Worm (Caenorhabditis elegans) whole organism, early embryonic: ENCODE measurements around the gene ncl-1.

Experiments used
- B0310.2 ChIP-seq: sonication (generic microtip); optimal IDR thresholded peaks from 2 replicates; lab custom pipeline; 2016; ENCODE audit warnings: mild to moderate bottlenecking, missing genetic modification characterization, missing compliant biosample characterization
- F13C5.2 ChIP-seq: sonication (generic microtip); optimal IDR thresholded peaks from 2 replicates; lab custom pipeline; 2017; ENCODE audit warnings: mild to moderate bottlenecking, missing genetic modification characterization, inconsistent platforms, missing compliant biosample characterization
- aly-1 ChIP-seq: sonication (generic microtip); optimal IDR thresholded peaks from 2 replicates; lab custom pipeline; 2016; ENCODE audit warnings: missing genetic modification characterization, missing compliant biosample characterization
- ama-1 ChIP-seq: fragments of 150-350 bp; optimal IDR thresholded peaks from 2 replicates; lab custom pipeline; 2014
- ceh-13 ChIP-seq: fragments of 200-800 bp; sonication (Bioruptor generic); optimal IDR thresholded peaks from 2 replicates; lab custom pipeline; 2018; ENCODE audit warnings: mild to moderate bottlenecking, missing genetic modification characterization, missing compliant biosample characterization
- ceh-36 ChIP-seq: sonication (generic microtip); optimal IDR thresholded peaks from 2 replicates; lab custom pipeline; 2016; ENCODE audit warnings: missing genetic modification characterization, inconsistent platforms, missing compliant biosample characterization
- ets-7 ChIP-seq: sonication (generic microtip); optimal IDR thresholded peaks from 2 replicates; lab custom pipeline; 2016; ENCODE audit warnings: missing genotype, missing genetic modification characterization, missing compliant biosample characterization
- flt-1 ChIP-seq: fragments of 200-800 bp; sonication (Bioruptor generic); IDR thresholded peaks from 2 replicates; pipeline ENCODE4 v1.3.6; 2022; ENCODE audit warnings: missing genetic modification characterization, missing compliant biosample characterization
- hmbx-1 ChIP-seq: sonication (generic microtip); optimal IDR thresholded peaks from 2 replicates; lab custom pipeline; 2016; ENCODE audit warnings: mild to moderate bottlenecking, missing genetic modification characterization, missing compliant biosample characterization
- hmg-4 ChIP-seq: fragments of 200-800 bp; sonication (Bioruptor generic); optimal IDR thresholded peaks from 2 replicates; lab custom pipeline; 2018; ENCODE audit warnings: mild to moderate bottlenecking, missing genetic modification characterization, missing compliant biosample characterization
- hnd-1 ChIP-seq: sonication (generic microtip); optimal IDR thresholded peaks from 2 replicates; lab custom pipeline; 2016; ENCODE audit warnings: missing genetic modification characterization, missing compliant biosample characterization
- pes-1 ChIP-seq: fragments of 200-800 bp; sonication (Bioruptor generic); IDR thresholded peaks from 2 replicates; pipeline ENCODE4 v1.3.6; 2022; ENCODE audit warnings: missing genetic modification reagents, missing genetic modification characterization, missing compliant biosample characterization
- scrt-1 ChIP-seq: fragments of 200-800 bp; sonication (Bioruptor generic); IDR thresholded peaks from 2 replicates; pipeline ENCODE4 v1.3.6; 2022; ENCODE audit warnings: missing genetic modification characterization, missing compliant biosample characterization
- sea-1 ChIP-seq: fragments of 200-800 bp; sonication (Bioruptor generic); conservative IDR thresholded peaks from 2 replicates; pipeline ENCODE4 v1.3.6; 2022; ENCODE audit warnings: missing genetic modification characterization, missing compliant biosample characterization
- tbx-11 ChIP-seq: fragments of 200-800 bp; sonication (Bioruptor generic); IDR thresholded peaks from 2 replicates; pipeline ENCODE4 v1.3.6; 2022; ENCODE audit warnings: missing genetic modification characterization, missing compliant biosample characterization
- tbx-37 ChIP-seq: fragments of 200-800 bp; sonication (Bioruptor generic); conservative IDR thresholded peaks from 2 replicates; pipeline ENCODE4 v1.3.6; 2022; ENCODE audit warnings: missing genetic modification reagents, missing genetic modification characterization, missing compliant biosample characterization
- tra-4 ChIP-seq: sonication (generic microtip); optimal IDR thresholded peaks from 2 replicates; lab custom pipeline; 2017; ENCODE audit warnings: missing genetic modification characterization, missing compliant biosample characterization

The ncl-1 gene

ce11 chrIII:7754348-7754747 lies 34.8 kb downstream of the ncl-1 start, which contains the start of gene cdh-3:
Gene cdh-3, minus strand, starts transcription at chrIII:7754448.
- TF ChIP-seq tbx-37 (GFP tag; lab: Robert Waterston, UW) (no peak), hnd-1 (no peak), ceh-13 (GFP tag; lab: Kevin White, UChicago) (no peak), flt-1 (GFP tag; lab: Robert Waterston, UW) (no peak), tbx-11 (no peak), F13C5.2 (tag; lab: Kevin White, UChicago) (no peak), pes-1 (GFP tag; lab: Robert Waterston, UW) (no peak), aly-1 (tag; lab: Kevin White, UChicago) (no peak), B0310.2 (tag; lab: Kevin White, UChicago) (no peak), tra-4 (tag; lab: Kevin White, UChicago) (no peak), ets-7 (tag; lab: Kevin White, UChicago) (no peak), ceh-36 (tag; lab: Kevin White, UChicago) (no peak), sea-1 (no peak), hmg-4 (GFP tag; lab: Kevin White, UChicago) (no peak)

- TF ChIP-seq pes-1 (GFP tag; lab: Robert Waterston, UW) (no peak), tbx-37 (GFP tag; lab: Robert Waterston, UW) (no peak), tra-4 (tag; lab: Kevin White, UChicago) (no peak), ceh-36 (tag; lab: Kevin White, UChicago) (no peak)
Observed at ce11 chrIII:7758562-7758961, 39.0 kb downstream of the ncl-1 start, which contains the start of gene pcp-1. Gene pcp-1, plus strand, starts transcription at chrIII:7758903.

- TF ChIP-seq flt-1 (GFP tag; lab: Robert Waterston, UW), result no peak
- TF ChIP-seq pes-1 (GFP tag; lab: Robert Waterston, UW), result no peak
- TF ChIP-seq ceh-13 (GFP tag; lab: Kevin White, UChicago), result no peak
- no peak for TF ChIP-seq hmg-4 (GFP tag; lab: Kevin White, UChicago)
- no peak for TF ChIP-seq ama-1
- TF ChIP-seq sea-1, result no peak
- TF ChIP-seq hnd-1, result no peak
- no peak for TF ChIP-seq hmbx-1 (tag; lab: Kevin White, UChicago)
- no peak for TF ChIP-seq tbx-11
- TF ChIP-seq aly-1 (tag; lab: Kevin White, UChicago), result no peak
- TF ChIP-seq B0310.2 (tag; lab: Kevin White, UChicago), result no peak
- TF ChIP-seq tra-4 (tag; lab: Kevin White, UChicago), result no peak
- TF ChIP-seq scrt-1, result no peak
- TF ChIP-seq tbx-37 (GFP tag; lab: Robert Waterston, UW), result no peak
- TF ChIP-seq ceh-36 (tag; lab: Kevin White, UChicago), result no peak
- TF ChIP-seq ets-7 (tag; lab: Kevin White, UChicago), result no peak
- no peak for TF ChIP-seq F13C5.2 (tag; lab: Kevin White, UChicago)
Observed at ce11 chrIII:7762250-7762649, 42.7 kb downstream of the ncl-1 start.

ce11 chrIII:7763503-7763902 lies 44.0 kb downstream of the ncl-1 start, which contains the start of gene mtx-2:
Gene mtx-2, minus strand, starts transcription at chrIII:7763603.
- TF ChIP-seq flt-1 (GFP tag; lab: Robert Waterston, UW) (no peak), ceh-13 (GFP tag; lab: Kevin White, UChicago) (no peak), tbx-11 (no peak), tra-4 (tag; lab: Kevin White, UChicago) (no peak), ceh-36 (tag; lab: Kevin White, UChicago) (no peak), hnd-1 (no peak), B0310.2 (tag; lab: Kevin White, UChicago) (no peak), scrt-1 (no peak), sea-1 (no peak), pes-1 (GFP tag; lab: Robert Waterston, UW) (no peak), tbx-37 (GFP tag; lab: Robert Waterston, UW) (no peak), hmbx-1 (tag; lab: Kevin White, UChicago) (no peak), ets-7 (tag; lab: Kevin White, UChicago) (no peak), hmg-4 (GFP tag; lab: Kevin White, UChicago) (no peak), ama-1 (no peak)

ce11 chrIII:7765974-7766373 lies 46.4 kb downstream of the ncl-1 start, which contains the start of gene ZK686.2:
Gene ZK686.2, minus strand, starts transcription at chrIII:7766052.
- TF ChIP-seq flt-1 (GFP tag; lab: Robert Waterston, UW), result no peak
- no peak for TF ChIP-seq B0310.2 (tag; lab: Kevin White, UChicago)
- TF ChIP-seq hmbx-1 (tag; lab: Kevin White, UChicago), result no peak
- TF ChIP-seq tbx-37 (GFP tag; lab: Robert Waterston, UW), result no peak
- TF ChIP-seq pes-1 (GFP tag; lab: Robert Waterston, UW), result no peak
- no peak for TF ChIP-seq F13C5.2 (tag; lab: Kevin White, UChicago)
- no peak for TF ChIP-seq tbx-11
- TF ChIP-seq scrt-1, result no peak
- no peak for TF ChIP-seq hnd-1
- no peak for TF ChIP-seq tra-4 (tag; lab: Kevin White, UChicago)
- TF ChIP-seq ets-7 (tag; lab: Kevin White, UChicago), result no peak
- TF ChIP-seq hmg-4 (GFP tag; lab: Kevin White, UChicago), result no peak
- no peak for TF ChIP-seq ceh-13 (GFP tag; lab: Kevin White, UChicago)

ce11 chrIII:7767415-7767814 lies 47.9 kb downstream of the ncl-1 start, which contains the start of gene ZK686.5:
Gene ZK686.5, minus strand, starts transcription at chrIII:7767515.
- TF ChIP-seq pes-1 (GFP tag; lab: Robert Waterston, UW) (no peak), scrt-1 (no peak), ceh-13 (GFP tag; lab: Kevin White, UChicago) (no peak), tra-4 (tag; lab: Kevin White, UChicago) (no peak), tbx-37 (GFP tag; lab: Robert Waterston, UW) (no peak), sea-1 (no peak), F13C5.2 (tag; lab: Kevin White, UChicago) (no peak), ama-1 (no peak), flt-1 (GFP tag; lab: Robert Waterston, UW) (no peak), ceh-36 (tag; lab: Kevin White, UChicago) (no peak), hmbx-1 (tag; lab: Kevin White, UChicago) (no peak), ets-7 (tag; lab: Kevin White, UChicago) (no peak), tbx-11 (no peak), B0310.2 (tag; lab: Kevin White, UChicago) (no peak), hnd-1 (no peak), aly-1 (tag; lab: Kevin White, UChicago) (no peak), hmg-4 (GFP tag; lab: Kevin White, UChicago) (no peak)

ce11 chrIII:7768963-7769362 lies 49.4 kb downstream of the ncl-1 start, which contains the start of gene ZK686.3:
Gene ZK686.3, minus strand, starts transcription at chrIII:7769063.
- no peak for TF ChIP-seq tbx-11
- no peak for TF ChIP-seq F13C5.2 (tag; lab: Kevin White, UChicago)
- TF ChIP-seq pes-1 (GFP tag; lab: Robert Waterston, UW), result no peak
- TF ChIP-seq ets-7 (tag; lab: Kevin White, UChicago), result no peak
- TF ChIP-seq ceh-13 (GFP tag; lab: Kevin White, UChicago), result no peak
- TF ChIP-seq tbx-37 (GFP tag; lab: Robert Waterston, UW), result no peak
- TF ChIP-seq aly-1 (tag; lab: Kevin White, UChicago), result no peak
- no peak for TF ChIP-seq sea-1
- no peak for TF ChIP-seq flt-1 (GFP tag; lab: Robert Waterston, UW)
- TF ChIP-seq tra-4 (tag; lab: Kevin White, UChicago), result no peak
- TF ChIP-seq B0310.2 (tag; lab: Kevin White, UChicago), result no peak
